Worm (Caenorhabditis elegans): ENCODE data around the gene cyb-3.

DNA sequence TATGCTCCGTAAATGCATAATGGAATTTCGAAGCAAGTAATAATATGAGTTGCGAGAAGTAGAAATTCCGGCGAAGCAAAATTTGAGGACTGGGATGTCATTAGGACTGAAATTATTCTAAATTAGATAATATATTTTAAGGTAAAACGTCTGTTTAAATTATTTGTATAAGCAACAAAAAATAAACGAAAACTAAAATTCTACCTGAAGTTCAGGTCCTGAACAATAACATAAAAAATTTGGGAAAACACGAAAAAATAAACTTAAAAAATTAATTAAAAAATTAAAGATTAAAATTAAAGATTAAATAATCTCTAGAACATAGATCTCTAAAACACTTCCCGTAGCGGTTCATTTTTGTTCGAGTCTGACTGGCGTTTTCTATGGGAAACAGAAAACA lies 15.7 kb upstream of the cyb-3 start, which contains the start of gene srh-251:
- no peak for TF ChIP-seq nhr-28 (tag; optimal IDR thresholded peaks at IDR 0.05)
- no peak for TF ChIP-seq efl-3 (GFP tag; optimal IDR thresholded peaks at IDR 0.05)
- no peak for TF ChIP-seq ztf-11 (tag; optimal IDR thresholded peaks at IDR 0.05)
- TF ChIP-seq jun-1 (tag; optimal IDR thresholded peaks at IDR 0.05), result no peak
